Worm (Caenorhabditis elegans): ENCODE results near the gene C18A3.11.

- TF ChIP-seq ztf-11 (tag; optimal IDR thresholded peaks at IDR 0.05) (no peak), lin-39 (tag; optimal IDR thresholded peaks at IDR 0.05) (no peak), elt-2 (tag; optimal IDR thresholded peaks at IDR 0.05) (no peak), nhr-12 (tag; optimal IDR thresholded peaks at IDR 0.05) (no peak), snpc-4 (tag; optimal IDR thresholded peaks at IDR 0.05) (no peak)
Measured at ce11 chrII:5710835-5711234, 20.0 kb upstream of the C18A3.11 start.

Measured in whole organism, L3 larva.